Worm (Caenorhabditis elegans) whole organism, late embryonic: ENCODE data around the gene lin-9.

Source experiments
- C38D4.7 ChIP-seq: fragments of 200-800 bp; sonication (Bioruptor generic); optimal IDR thresholded peaks from 2 replicates; lab custom pipeline; 2018; ENCODE audit warnings: mild to moderate bottlenecking, missing genetic modification characterization, moderate library complexity, missing compliant biosample characterization
- K02D7.2 ChIP-seq: sonication (generic microtip); optimal IDR thresholded peaks from 2 replicates; lab custom pipeline; 2017; ENCODE audit warnings: mild to moderate bottlenecking, missing genetic modification characterization, missing compliant biosample characterization
- K09A11.1 ChIP-seq: sonication (generic microtip); optimal IDR thresholded peaks from 2 replicates; lab custom pipeline; 2017; ENCODE audit warnings: antibody characterized with exemption, mild to moderate bottlenecking, missing genetic modification characterization, missing compliant biosample characterization; ENCODE audit not compliant: insufficient read depth
- Y22D7AL.16 ChIP-seq: sonication (generic microtip); optimal IDR thresholded peaks from 2 replicates; lab custom pipeline; 2016; ENCODE audit warnings: missing genetic modification characterization, missing compliant biosample characterization
- ahr-1 ChIP-seq: sonication (generic microtip); optimal IDR thresholded peaks from 2 replicates; lab custom pipeline; 2016; ENCODE audit warnings: missing genetic modification characterization, missing compliant biosample characterization
- ceh-14 ChIP-seq: sonication (generic microtip); optimal IDR thresholded peaks from 2 replicates; lab custom pipeline; 2016; ENCODE audit warnings: missing genotype, missing genetic modification characterization, missing compliant biosample characterization
- ceh-18 ChIP-seq: sonication (generic microtip); optimal IDR thresholded peaks from 2 replicates; lab custom pipeline; 2016; ENCODE audit warnings: missing genetic modification characterization, missing compliant biosample characterization
- ceh-19 ChIP-seq: fragments of 200-800 bp; sonication (Bioruptor generic); optimal IDR thresholded peaks from 2 replicates; lab custom pipeline; 2018; ENCODE audit warnings: mild to moderate bottlenecking, missing genetic modification characterization, missing compliant biosample characterization
- ceh-2 ChIP-seq: sonication (generic microtip); optimal IDR thresholded peaks from 2 replicates; lab custom pipeline; 2016; ENCODE audit warnings: missing genotype, missing genetic modification characterization, missing compliant biosample characterization
- ceh-24 ChIP-seq: sonication (generic microtip); optimal IDR thresholded peaks from 2 replicates; lab custom pipeline; 2016; ENCODE audit warnings: mild to moderate bottlenecking, missing genetic modification characterization, missing compliant biosample characterization
- ceh-30 ChIP-seq: fragments of 150-350 bp; optimal IDR thresholded peaks from 2 replicates; lab custom pipeline; 2014; ENCODE audit warnings: missing biosample characterization, missing genetic modification characterization
- ceh-31 ChIP-seq: sonication (generic microtip); optimal IDR thresholded peaks from 2 replicates; lab custom pipeline; 2016; ENCODE audit warnings: missing genetic modification characterization, missing compliant biosample characterization
- ceh-34 ChIP-seq: sonication (generic microtip); optimal IDR thresholded peaks from 2 replicates; lab custom pipeline; 2016; ENCODE audit warnings: mild to moderate bottlenecking, missing genetic modification characterization, missing compliant biosample characterization
- ceh-45 ChIP-seq: fragments of 200-800 bp; sonication (Bioruptor generic); IDR thresholded peaks from 2 replicates; pipeline ENCODE4 v1.3.6; 2022; ENCODE audit warnings: missing genetic modification reagents, missing genetic modification characterization, missing compliant biosample characterization
- ceh-48 ChIP-seq: sonication (generic microtip); optimal IDR thresholded peaks from 2 replicates; lab custom pipeline; 2016; ENCODE audit warnings: missing genetic modification characterization, inconsistent platforms, missing compliant biosample characterization
- ceh-9 ChIP-seq: sonication (generic microtip); optimal IDR thresholded peaks from 2 replicates; lab custom pipeline; 2016; ENCODE audit warnings: mild to moderate bottlenecking, missing genetic modification characterization, inconsistent platforms, missing compliant biosample characterization
- che-1 ChIP-seq: sonication (generic microtip); optimal IDR thresholded peaks from 2 replicates; lab custom pipeline; 2016; ENCODE audit warnings: mild to moderate bottlenecking, missing genetic modification characterization, missing compliant biosample characterization
- dve-1 ChIP-seq: sonication (generic microtip); optimal IDR thresholded peaks from 2 replicates; lab custom pipeline; 2017; ENCODE audit warnings: antibody characterized with exemption, mild to moderate bottlenecking, missing genetic modification characterization, missing compliant biosample characterization
- elt-2 ChIP-seq: sonication (generic microtip); optimal IDR thresholded peaks from 2 replicates; lab custom pipeline; 2016; ENCODE audit warnings: missing genetic modification reagents, missing genetic modification characterization, missing compliant biosample characterization
- elt-4 ChIP-seq: sonication (generic microtip); optimal IDR thresholded peaks from 2 replicates; lab custom pipeline; 2016; ENCODE audit warnings: missing genetic modification characterization, missing compliant biosample characterization
- fax-1 ChIP-seq: sonication (generic microtip); optimal IDR thresholded peaks from 2 replicates; lab custom pipeline; 2016; ENCODE audit warnings: missing genotype, missing genetic modification characterization, missing compliant biosample characterization
- gmeb-2 ChIP-seq: sonication (generic microtip); optimal IDR thresholded peaks from 2 replicates; lab custom pipeline; 2016; ENCODE audit warnings: missing genetic modification characterization, inconsistent platforms, missing compliant biosample characterization
- hlh-13 ChIP-seq: fragments of 200-800 bp; sonication (Bioruptor generic); optimal IDR thresholded peaks from 2 replicates; lab custom pipeline; 2018; ENCODE audit warnings: mild to moderate bottlenecking, missing genetic modification characterization, missing compliant biosample characterization
- hlh-30 ChIP-seq: sonication (generic microtip); optimal IDR thresholded peaks from 2 replicates; lab custom pipeline; 2017; ENCODE audit warnings: antibody characterized with exemption, missing genetic modification characterization, missing compliant biosample characterization; ENCODE audit not compliant: insufficient read depth
- lin-11 ChIP-seq: fragments of 200-800 bp; sonication (Bioruptor generic); optimal IDR thresholded peaks from 2 replicates; lab custom pipeline; 2018; ENCODE audit warnings: mild to moderate bottlenecking, missing genetic modification characterization, missing compliant biosample characterization
- madf-2 ChIP-seq: sonication (generic microtip); optimal IDR thresholded peaks from 2 replicates; lab custom pipeline; 2017; ENCODE audit warnings: missing genetic modification characterization, missing compliant biosample characterization
- mec-3 ChIP-seq: sonication (generic microtip); optimal IDR thresholded peaks from 2 replicates; lab custom pipeline; 2016; ENCODE audit warnings: borderline replicate concordance, missing genetic modification characterization, missing compliant biosample characterization
- nfya-1 ChIP-seq: sonication (generic microtip); optimal IDR thresholded peaks from 2 replicates; lab custom pipeline; 2017; ENCODE audit warnings: missing genetic modification characterization, mild to moderate bottlenecking, missing compliant biosample characterization, antibody characterized with exemption, moderate library complexity
- nhr-11 ChIP-seq: fragments of 150-350 bp; optimal IDR thresholded peaks from 2 replicates; lab custom pipeline; 2014; ENCODE audit warnings: missing biosample characterization, missing genetic modification characterization
- nhr-232 ChIP-seq: sonication (generic microtip); optimal IDR thresholded peaks from 2 replicates; lab custom pipeline; 2016; ENCODE audit warnings: missing genetic modification characterization, missing compliant biosample characterization
- pha-4 ChIP-seq: fragments of 150-350 bp; optimal IDR thresholded peaks from 2 replicates; lab custom pipeline; 2018; ENCODE audit warnings: missing biosample characterization, missing genetic modification reagents, missing genetic modification characterization
- pqm-1 ChIP-seq: sonication (generic microtip); optimal IDR thresholded peaks from 2 replicates; lab custom pipeline; 2016; ENCODE audit warnings: missing genetic modification characterization, missing compliant biosample characterization
- sdc-2 ChIP-seq: sonication (generic microtip); optimal IDR thresholded peaks from 2 replicates; lab custom pipeline; 2016; ENCODE audit warnings: missing genotype, missing genetic modification characterization, missing compliant biosample characterization
- sox-2 ChIP-seq: fragments of 200-800 bp; sonication (Bioruptor generic); IDR thresholded peaks from 2 replicates; pipeline ENCODE4 v1.3.6; 2022; ENCODE audit warnings: missing genetic modification reagents, missing genetic modification characterization, missing compliant biosample characterization
- sox-4 ChIP-seq: sonication (generic microtip); optimal IDR thresholded peaks from 2 replicates; lab custom pipeline; 2017; ENCODE audit warnings: mild to moderate bottlenecking, missing genetic modification characterization, inconsistent platforms, missing compliant biosample characterization
- tbx-2 ChIP-seq: sonication (generic microtip); optimal IDR thresholded peaks from 2 replicates; lab custom pipeline; 2016; ENCODE audit warnings: missing genetic modification characterization, missing compliant biosample characterization
- tbx-7 ChIP-seq: sonication (generic microtip); optimal IDR thresholded peaks from 2 replicates; lab custom pipeline; 2016; ENCODE audit warnings: missing genotype, missing genetic modification characterization, missing compliant biosample characterization
- ttx-3 ChIP-seq: sonication (generic microtip); optimal IDR thresholded peaks from 2 replicates; lab custom pipeline; 2016; ENCODE audit warnings: missing genetic modification reagents, missing genetic modification characterization, missing compliant biosample characterization
- unc-3 ChIP-seq, 2 experiments: fragments of 200-800 bp in 1 of 2; sonication (Bioruptor generic) in 1 of 2; sonication (generic microtip) in 1 of 2; conservative IDR thresholded peaks in 1 of 2; optimal IDR thresholded peaks in 1 of 2; 2 replicates each; pipeline versions ENCODE4 v1.3.6 to Lab custom; 2016 to 2022; ENCODE audit warnings: missing compliant biosample characterization in 2 of 2, missing genetic modification characterization in 2 of 2, missing genetic modification reagents in 1 of 2
- unc-42 ChIP-seq: sonication (generic microtip); optimal IDR thresholded peaks from 2 replicates; lab custom pipeline; 2016; ENCODE audit warnings: missing genotype, missing genetic modification characterization, missing compliant biosample characterization
- unc-55 ChIP-seq: sonication (generic microtip); optimal IDR thresholded peaks from 2 replicates; lab custom pipeline; 2017; ENCODE audit warnings: missing biosample characterization, missing genetic modification reagents, missing genetic modification characterization
- zip-5 ChIP-seq: sonication (generic microtip); optimal IDR thresholded peaks from 2 replicates; lab custom pipeline; 2016; ENCODE audit warnings: missing genetic modification characterization, missing compliant biosample characterization

The lin-9 gene

DNA sequence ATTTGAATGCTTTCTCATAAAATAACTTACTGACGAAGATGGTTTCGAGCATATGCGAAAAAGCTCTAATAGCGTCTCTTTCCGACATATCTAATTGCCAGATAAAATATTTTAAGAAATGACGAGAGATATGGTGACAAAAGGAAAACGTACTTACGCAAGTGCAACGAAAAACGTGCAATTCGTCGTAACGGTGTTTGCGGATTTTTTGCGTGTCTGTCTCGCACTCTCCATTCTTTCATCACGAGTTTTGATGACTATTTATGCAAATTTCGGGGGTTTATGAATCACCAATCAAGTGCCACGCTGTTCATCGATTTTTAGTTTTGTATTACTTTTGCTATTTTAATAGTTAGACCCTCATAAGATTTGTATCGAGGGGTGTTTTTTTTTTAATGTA lies 15.0 kb downstream of the lin-9 start, which contains the start of gene ZK637.14:
Gene ZK637.14, minus strand, starts transcription at position 201 of the 400 bp plus-strand sequence.
- TF ChIP-seq ceh-31 (peak; percentile 3), ceh-30 (tag; lab: Kevin White, UChicago) (no peak), sox-2 (no peak), che-1 (tag; lab: Kevin White, UChicago) (no peak), nfya-1 (peak; percentile 39), ceh-9 (tag; lab: Kevin White, UChicago) (no peak), unc-42 (peak; percentile 60), hlh-13 (GFP tag; lab: Kevin White, UChicago) (no peak), hlh-30 (tag; lab: Kevin White, UChicago) (peak; percentile 91), elt-4 (tag; lab: Kevin White, UChicago) (no peak), unc-55 (GFP tag; lab: Kevin White, UChicago) (peak; percentile 35)

DNA sequence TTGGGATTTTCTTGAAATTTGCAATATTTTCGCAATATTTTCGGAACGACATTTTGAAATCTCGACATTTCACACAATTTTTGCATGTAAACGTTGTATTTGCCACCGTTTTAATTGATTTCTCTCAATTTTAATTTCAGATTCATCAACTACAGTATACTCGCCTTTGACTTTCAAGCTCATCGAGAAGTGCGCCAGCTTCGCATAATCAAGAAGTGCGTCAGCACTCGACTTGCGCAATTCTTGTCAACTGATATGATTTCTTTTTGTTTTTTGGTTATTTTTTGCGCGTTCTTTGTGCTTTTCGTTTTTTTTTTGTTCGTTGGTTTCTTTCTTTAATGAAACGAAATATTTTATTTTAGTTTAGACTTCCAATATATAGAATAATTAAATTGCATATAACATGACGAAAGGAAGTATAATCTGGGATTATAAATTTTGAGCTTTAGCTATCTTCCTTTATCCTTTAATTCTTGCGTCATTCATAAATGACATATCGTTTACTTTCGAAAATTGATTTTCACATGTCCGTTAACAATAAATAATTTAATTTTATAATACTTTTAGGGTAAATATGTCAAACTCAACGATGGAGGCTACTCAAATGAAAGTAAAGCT lies 16.6 kb downstream of the lin-9 start, which contains the start of gene famh-136:
Gene famh-136, plus strand, starts transcription at position 568 of the 618 bp plus-strand sequence.
- no peak for TF ChIP-seq K09A11.1
- peak; percentile 35 for TF ChIP-seq gmeb-2 (tag; lab: Kevin White, UChicago)
- TF ChIP-seq ceh-48 (tag; lab: Kevin White, UChicago), result peak; percentile 17
- TF ChIP-seq dve-1 (tag; lab: Kevin White, UChicago), result peak; percentile 39
- 0 out of 2 replicates have a peak, but pooled peaks have one; percentile 31 for TF ChIP-seq ceh-45
- TF ChIP-seq K02D7.2 (tag; lab: Kevin White, UChicago), result peak; percentile 9
- no peak for TF ChIP-seq ceh-30 (tag; lab: Kevin White, UChicago)
- TF ChIP-seq Y22D7AL.16 (tag; lab: Kevin White, UChicago), result no peak
- TF ChIP-seq unc-3 (GFP tag; conservative IDR thresholded peaks at IDR 0.05; lab: Robert Waterston, UW), result 0 out of 2 replicates have a peak, but pooled peaks have one; percentile 31
- TF ChIP-seq unc-3 (tag; optimal IDR thresholded peaks at IDR 0.05; lab: Kevin White, UChicago), result no peak
- peak; percentile 29 for TF ChIP-seq ceh-18
- no peak for TF ChIP-seq mec-3
- no peak for TF ChIP-seq tbx-7 (tag; lab: Kevin White, UChicago)
- no peak for TF ChIP-seq ceh-24 (tag; lab: Kevin White, UChicago)
- peak; percentile 59 for TF ChIP-seq nfya-1
- peak; percentile 7 for TF ChIP-seq fax-1 (tag; lab: Kevin White, UChicago)
- TF ChIP-seq nhr-11 (tag; lab: Kevin White, UChicago), result no peak
- TF ChIP-seq ahr-1, result peak; percentile 39
- no peak for TF ChIP-seq elt-4 (tag; lab: Kevin White, UChicago)
- TF ChIP-seq C38D4.7 (GFP tag; lab: Kevin White, UChicago), result no peak
- peak; percentile 57 for TF ChIP-seq sox-4 (tag; lab: Kevin White, UChicago)
- TF ChIP-seq unc-42, result peak; percentile 65
- TF ChIP-seq lin-11, result peak; percentile 26
- peak; percentile 39 for TF ChIP-seq nhr-232 (tag; lab: Kevin White, UChicago)
- peak; percentile 78 for TF ChIP-seq ceh-14 (tag; lab: Kevin White, UChicago)
- no peak for TF ChIP-seq madf-2 (tag; lab: Kevin White, UChicago)
- peak; percentile 17 for TF ChIP-seq sdc-2
- peak; percentile 26 for TF ChIP-seq ttx-3 (tag; lab: Kevin White, UChicago)
- peak; percentile 35 for TF ChIP-seq pqm-1 (tag; lab: Kevin White, UChicago)
- TF ChIP-seq elt-2, result peak; percentile 75
- TF ChIP-seq tbx-2 (tag; lab: Kevin White, UChicago), result peak; percentile 36
- TF ChIP-seq ceh-31, result peak; percentile 20
- TF ChIP-seq unc-55 (GFP tag; lab: Kevin White, UChicago), result peak; percentile 44

ce11 chrIII:8886309-8886708 lies 17.6 kb downstream of the lin-9 start:
- TF ChIP-seq zip-5 (tag; lab: Kevin White, UChicago), result no peak
- peak; percentile 8 for TF ChIP-seq ceh-2 (tag; lab: Kevin White, UChicago)
- peak; percentile 2 for TF ChIP-seq ceh-34
- TF ChIP-seq tbx-2 (tag; lab: Kevin White, UChicago), result peak; percentile 34
- no peak for TF ChIP-seq pha-4 (tag; lab: Kevin White, UChicago)
- TF ChIP-seq ceh-18, result peak; percentile 10
- TF ChIP-seq gmeb-2 (tag; lab: Kevin White, UChicago), result no peak
- peak; percentile 54 for TF ChIP-seq ceh-19
- peak; percentile 30 for TF ChIP-seq ceh-31
- peak; percentile 26 for TF ChIP-seq unc-42
- peak; percentile 1 for TF ChIP-seq nfya-1
- TF ChIP-seq, all 69 proteins: peak for 8
